Worm (Caenorhabditis elegans) whole organism, L4 larva: ENCODE measurements around the gene mlc-7.
A peak's percentile ranks its signal among the peaks of the same experiment; 100 is the strongest.

Source experiments
- F10B5.3 ChIP-seq: sonication (generic microtip); optimal IDR thresholded peaks from 2 replicates; lab custom pipeline; 2016; ENCODE audit warnings: mild to moderate bottlenecking, missing genetic modification characterization, missing compliant biosample characterization
- F26F4.8 ChIP-seq: fragments of 200-800 bp; sonication (Bioruptor generic); conservative IDR thresholded peaks from 2 replicates; pipeline ENCODE4 v1.3.6; 2022; ENCODE audit warnings: missing genetic modification characterization, missing compliant biosample characterization
- F37D6.2 ChIP-seq: sonication (generic microtip); optimal IDR thresholded peaks from 2 replicates; lab custom pipeline; 2016; ENCODE audit warnings: mild to moderate bottlenecking, missing genetic modification characterization, missing compliant biosample characterization
- F49E8.2 ChIP-seq: sonication (generic microtip); optimal IDR thresholded peaks from 2 replicates; lab custom pipeline; 2016; ENCODE audit warnings: missing compliant biosample characterization, mild to moderate bottlenecking, missing genetic modification characterization, borderline replicate concordance
- T26A8.4 ChIP-seq: fragments of 200-800 bp; sonication (Bioruptor generic); IDR thresholded peaks from 2 replicates; pipeline ENCODE4 v1.3.6; 2022; ENCODE audit warnings: missing genetic modification characterization, missing compliant biosample characterization
- Y48G9A.11 ChIP-seq: fragments of 200-800 bp; sonication (Bioruptor generic); IDR thresholded peaks from 2 replicates; pipeline ENCODE4 v1.3.6; 2022; ENCODE audit warnings: missing genetic modification reagents, missing genetic modification characterization, missing compliant biosample characterization
- Y5F2A.4 ChIP-seq: fragments of 200-800 bp; sonication (Bioruptor generic); optimal IDR thresholded peaks from 2 replicates; lab custom pipeline; 2018; ENCODE audit warnings: mild to moderate bottlenecking, missing genetic modification characterization, missing compliant biosample characterization
- aly-2 ChIP-seq: sonication (generic microtip); optimal IDR thresholded peaks from 2 replicates; lab custom pipeline; 2018; ENCODE audit warnings: missing biosample characterization, missing genetic modification characterization
- attf-4 ChIP-seq: sonication (generic microtip); optimal IDR thresholded peaks from 3 replicates; lab custom pipeline; 2017; ENCODE audit warnings: missing biosample characterization, missing genetic modification characterization
- ceh-20 ChIP-seq: fragments of 200-800 bp; sonication (Bioruptor generic); IDR thresholded peaks from 2 replicates; pipeline ENCODE4 v1.3.6; 2022; ENCODE audit warnings: missing genetic modification reagents, missing genetic modification characterization, missing compliant biosample characterization
- ceh-28 ChIP-seq: fragments of 150-350 bp; optimal IDR thresholded peaks from 2 replicates; lab custom pipeline; 2014; ENCODE audit warnings: missing biosample characterization, missing genetic modification reagents, missing genetic modification characterization
- ceh-32 ChIP-seq: sonication (generic microtip); optimal IDR thresholded peaks from 2 replicates; lab custom pipeline; 2016; ENCODE audit warnings: mild to moderate bottlenecking, missing genetic modification characterization, missing compliant biosample characterization; ENCODE audit not compliant: poor library complexity
- ceh-62 ChIP-seq: sonication (generic microtip); optimal IDR thresholded peaks from 2 replicates; lab custom pipeline; 2017; ENCODE audit warnings: missing biosample characterization, missing genetic modification characterization
- ceh-82 ChIP-seq: sonication (generic microtip); optimal IDR thresholded peaks from 2 replicates; lab custom pipeline; 2017; ENCODE audit warnings: missing biosample characterization, missing genetic modification characterization
- ctbp-1 ChIP-seq: fragments of 200-800 bp; sonication (Bioruptor generic); IDR thresholded peaks from 2 replicates; pipeline ENCODE4 v1.3.6; 2022; ENCODE audit warnings: missing genetic modification reagents, missing genetic modification characterization, missing compliant biosample characterization
- daf-19 ChIP-seq: fragments of 200-800 bp; sonication (Bioruptor generic); conservative IDR thresholded peaks from 2 replicates; pipeline ENCODE4 v1.3.6; 2022; ENCODE audit warnings: missing genetic modification characterization, missing compliant biosample characterization
- dmd-6 ChIP-seq: fragments of 200-800 bp; sonication (Bioruptor generic); IDR thresholded peaks from 2 replicates; pipeline ENCODE4 v1.3.6; 2022; ENCODE audit warnings: missing genetic modification reagents, missing genetic modification characterization, missing compliant biosample characterization
- dpl-1 ChIP-seq: fragments of 150-350 bp; optimal IDR thresholded peaks from 2 replicates; lab custom pipeline; 2014; ENCODE audit warnings: missing biosample characterization, missing genetic modification reagents, missing genetic modification characterization
- duxl-1 ChIP-seq: sonication (generic microtip); optimal IDR thresholded peaks from 2 replicates; lab custom pipeline; 2016; ENCODE audit warnings: mild to moderate bottlenecking, missing genetic modification characterization, moderate library complexity, missing compliant biosample characterization; ENCODE audit not compliant: poor library complexity
- dve-1 ChIP-seq: sonication (generic microtip); optimal IDR thresholded peaks from 2 replicates; lab custom pipeline; 2017; ENCODE audit warnings: antibody characterized with exemption, mild to moderate bottlenecking, missing genetic modification characterization, missing compliant biosample characterization; ENCODE audit not compliant: insufficient read depth
- egl-43 ChIP-seq: fragments of 200-800 bp; sonication (Bioruptor generic); IDR thresholded peaks from 2 replicates; pipeline ENCODE4 v1.3.6; 2022; ENCODE audit warnings: missing genetic modification reagents, missing genetic modification characterization, missing compliant biosample characterization
- fkh-10 ChIP-seq: fragments of 150-350 bp; optimal IDR thresholded peaks from 2 replicates; lab custom pipeline; 2014; ENCODE audit warnings: missing biosample characterization, missing genetic modification reagents, missing genetic modification characterization
- gei-8 ChIP-seq: fragments of 200-800 bp; sonication (Bioruptor generic); optimal IDR thresholded peaks from 2 replicates; lab custom pipeline; 2018; ENCODE audit warnings: mild to moderate bottlenecking, missing genetic modification characterization, missing compliant biosample characterization
- hif-1 ChIP-seq, 2 experiments: sonication (generic microtip); optimal IDR thresholded peaks; 2 replicates each; lab custom pipeline; 2016 to 2017; ENCODE audit warnings: missing compliant biosample characterization in 2 of 2, missing genetic modification characterization in 2 of 2, missing genetic modification reagents in 2 of 2, missing genotype in 2 of 2, mild to moderate bottlenecking in 1 of 2
- hlh-30 ChIP-seq: sonication (generic microtip); optimal IDR thresholded peaks from 2 replicates; lab custom pipeline; 2017; ENCODE audit warnings: antibody characterized with exemption, mild to moderate bottlenecking, missing genetic modification characterization, missing compliant biosample characterization; ENCODE audit not compliant: insufficient read depth
- lin-1 ChIP-seq: fragments of 200-800 bp; sonication (Bioruptor generic); IDR thresholded peaks from 2 replicates; pipeline ENCODE4 v1.3.6; 2022; ENCODE audit warnings: missing genetic modification reagents, missing genetic modification characterization, missing compliant biosample characterization
- lin-38 ChIP-seq: fragments of 200-800 bp; sonication (Bioruptor generic); IDR thresholded peaks from 2 replicates; pipeline ENCODE4 v1.3.6; 2022; ENCODE audit warnings: missing genetic modification reagents, missing genetic modification characterization, missing compliant biosample characterization
- lsy-2 ChIP-seq, 2 experiments: fragments of 150-350 bp in 1 of 2; sonication (generic microtip) in 1 of 2; optimal IDR thresholded peaks; 2 replicates each; lab custom pipeline; 2014 to 2017; ENCODE audit warnings: missing biosample characterization in 2 of 2, missing genetic modification characterization in 2 of 2
- madf-5 ChIP-seq, 2 experiments: fragments of 200-800 bp; sonication (Bioruptor generic); IDR thresholded peaks; 2 replicates each; pipeline ENCODE4 v1.3.6; 2022; ENCODE audit warnings: missing compliant biosample characterization in 2 of 2, missing genetic modification characterization in 2 of 2
- mdl-1 ChIP-seq, 2 experiments: fragments of 150-350 bp in 1 of 2; sonication (generic microtip) in 1 of 2; optimal IDR thresholded peaks; 2 replicates each; lab custom pipeline; 2014 to 2017; ENCODE audit warnings: missing biosample characterization in 2 of 2, missing genetic modification characterization in 2 of 2
- mdt-29 ChIP-seq: fragments of 200-800 bp; sonication (Bioruptor generic); IDR thresholded peaks from 2 replicates; pipeline ENCODE4 v1.3.6; 2022; ENCODE audit warnings: missing genetic modification reagents, missing genetic modification characterization, missing compliant biosample characterization
- mep-1 ChIP-seq: fragments of 150-350 bp; sonication (generic microtip); optimal IDR thresholded peaks from 3 replicates; lab custom pipeline; 2014; ENCODE audit warnings: missing biosample characterization, missing genetic modification characterization
- mxl-3 ChIP-seq: fragments of 200-800 bp; sonication (Bioruptor generic); optimal IDR thresholded peaks from 2 replicates; lab custom pipeline; 2018; ENCODE audit warnings: mild to moderate bottlenecking, missing genetic modification characterization, missing compliant biosample characterization
- nhr-10 ChIP-seq: fragments of 150-350 bp; optimal IDR thresholded peaks from 2 replicates; lab custom pipeline; 2014; ENCODE audit warnings: missing biosample characterization, missing genetic modification characterization
- nhr-237 ChIP-seq: sonication (generic microtip); optimal IDR thresholded peaks from 2 replicates; lab custom pipeline; 2017; ENCODE audit warnings: missing biosample characterization, missing genetic modification characterization
- nhr-28 ChIP-seq: fragments of 150-350 bp; optimal IDR thresholded peaks from 2 replicates; lab custom pipeline; 2014; ENCODE audit warnings: missing biosample characterization, missing genetic modification characterization
- nhr-42 ChIP-seq: fragments of 200-800 bp; sonication (Bioruptor generic); IDR thresholded peaks from 2 replicates; pipeline ENCODE4 v1.3.6; 2022; ENCODE audit warnings: missing genetic modification characterization, missing compliant biosample characterization
- nhr-48 ChIP-seq: sonication (generic microtip); optimal IDR thresholded peaks from 2 replicates; lab custom pipeline; 2016; ENCODE audit warnings: mild to moderate bottlenecking, missing genetic modification characterization, missing compliant biosample characterization
- nhr-6 ChIP-seq: fragments of 150-350 bp; optimal IDR thresholded peaks from 2 replicates; lab custom pipeline; 2014; ENCODE audit warnings: missing biosample characterization, missing genetic modification characterization
- nhr-76 ChIP-seq: fragments of 150-350 bp; optimal IDR thresholded peaks from 2 replicates; lab custom pipeline; 2014; ENCODE audit warnings: missing biosample characterization, missing genetic modification characterization
- pha-4 ChIP-seq, 2 experiments: fragments of 150-350 bp in 1 of 2; fragments of 200-800 bp in 1 of 2; sonication (Bioruptor generic) in 1 of 2; IDR thresholded peaks in 1 of 2; optimal IDR thresholded peaks in 1 of 2; 2 replicates each; pipeline versions ENCODE4 v1.3.6 to Lab custom; 2014 to 2022; ENCODE audit warnings: missing genetic modification characterization in 2 of 2, missing genetic modification reagents in 2 of 2, missing biosample characterization in 1 of 2, missing compliant biosample characterization in 1 of 2
- php-3 ChIP-seq: fragments of 200-800 bp; sonication (Bioruptor generic); IDR thresholded peaks from 2 replicates; pipeline ENCODE4 v1.3.6; 2022; ENCODE audit warnings: missing genetic modification reagents, missing genetic modification characterization, missing compliant biosample characterization
- saeg-2 ChIP-seq: fragments of 200-800 bp; sonication (Bioruptor generic); IDR thresholded peaks from 2 replicates; pipeline ENCODE4 v1.3.6; 2022; ENCODE audit warnings: missing genetic modification reagents, missing genetic modification characterization, missing compliant biosample characterization
- sdz-12 ChIP-seq: fragments of 200-800 bp; sonication (Bioruptor generic); optimal IDR thresholded peaks from 2 replicates; lab custom pipeline; 2018; ENCODE audit warnings: mild to moderate bottlenecking, missing genetic modification characterization, missing compliant biosample characterization
- set-16 ChIP-seq: fragments of 200-800 bp; sonication (Bioruptor generic); IDR thresholded peaks from 2 replicates; pipeline ENCODE4 v1.3.6; 2022; ENCODE audit warnings: missing genetic modification reagents, missing genetic modification characterization, missing compliant biosample characterization
- tag-97 ChIP-seq: fragments of 200-800 bp; sonication (Bioruptor generic); IDR thresholded peaks from 2 replicates; pipeline ENCODE4 v1.3.6; 2022; ENCODE audit warnings: missing genetic modification characterization, missing compliant biosample characterization
- unc-39 ChIP-seq: sonication (generic microtip); optimal IDR thresholded peaks from 2 replicates; lab custom pipeline; 2017; ENCODE audit warnings: missing biosample characterization, missing genetic modification characterization
- unc-62 ChIP-seq, 3 experiments: fragments of 150-350 bp in 1 of 3; sonication (generic microtip); optimal IDR thresholded peaks in 2 of 3; peaks in 1 of 3; 1 replicate in 1 of 3; 2 replicates in 2 of 3; lab custom pipeline; 2014 to 2017; ENCODE audit warnings: missing biosample characterization in 3 of 3, missing genetic modification characterization in 3 of 3, missing genetic modification reagents in 3 of 3, missing genotype in 1 of 3
- vab-7 ChIP-seq: fragments of 200-800 bp; sonication (Bioruptor generic); IDR thresholded peaks from 2 replicates; pipeline ENCODE4 v1.3.6; 2022; ENCODE audit warnings: missing genetic modification reagents, missing genetic modification characterization, missing compliant biosample characterization
- zip-2 ChIP-seq: fragments of 150-350 bp; optimal IDR thresholded peaks from 2 replicates; lab custom pipeline; 2014; ENCODE audit warnings: missing biosample characterization, missing genetic modification characterization
- ztf-11 ChIP-seq: fragments of 150-350 bp; optimal IDR thresholded peaks from 2 replicates; lab custom pipeline; 2014; ENCODE audit warnings: missing biosample characterization, missing genetic modification characterization

mlc-7 gene

ce11 chrIII:13716266-13716665 lies 35.0 kb upstream of the mlc-7 start:
- TF ChIP-seq gei-8, result no peak
- TF ChIP-seq lin-38 (GFP tag; lab: Robert Waterston, UW), result 0 out of 2 replicates have a peak, but pooled peaks have one; percentile 9
- TF ChIP-seq mep-1 (tag; lab: Kevin White, UChicago), result no peak
- no peak for TF ChIP-seq mxl-3 (GFP tag; lab: Kevin White, UChicago)
- no peak for TF ChIP-seq F10B5.3 (tag; lab: Kevin White, UChicago)
- no peak for TF ChIP-seq attf-4 (tag; lab: Kevin White, UChicago)
- TF ChIP-seq F49E8.2 (tag; lab: Kevin White, UChicago), result no peak
- TF ChIP-seq nhr-237 (tag; lab: Kevin White, UChicago), result no peak
- TF ChIP-seq F37D6.2 (tag; lab: Kevin White, UChicago), result peak; percentile 29
- no peak for TF ChIP-seq saeg-2
- no peak for TF ChIP-seq daf-19
- TF ChIP-seq T26A8.4 (GFP tag; lab: Robert Waterston, UW), result peak; percentile 21; the same call in 1 of the 2 replicates
- TF ChIP-seq zip-2, result no peak
- TF ChIP-seq nhr-28 (tag; lab: Kevin White, UChicago), result no peak
- TF ChIP-seq lin-1, result no peak
- TF ChIP-seq ctbp-1 (GFP tag; lab: Robert Waterston, UW), result no peak
- no peak for TF ChIP-seq fkh-10
- no peak for TF ChIP-seq egl-43
- TF ChIP-seq F26F4.8 (GFP tag; lab: Robert Waterston, UW), result no peak
- TF ChIP-seq lsy-2 (tag; optimal IDR thresholded peaks at IDR 0.05; lab: Kevin White, UChicago), result peak in 1 of 2 experiments; percentile 43
- TF ChIP-seq vab-7 (GFP tag; lab: Robert Waterston, UW), result no peak
- TF ChIP-seq hif-1 (tag; optimal IDR thresholded peaks at IDR 0.05; lab: Kevin White, UChicago), result no peak
- TF ChIP-seq hlh-30 (tag; lab: Kevin White, UChicago), result peak; percentile 21
- no peak for TF ChIP-seq ceh-82 (tag; lab: Kevin White, UChicago)
- TF ChIP-seq ceh-20 (GFP tag; lab: Robert Waterston, UW), result no peak
- no peak for TF ChIP-seq madf-5 (GFP tag; IDR thresholded peaks at IDR 0.05; lab: Robert Waterston, UW)
- no peak for TF ChIP-seq Y5F2A.4 (GFP tag; lab: Kevin White, UChicago)
- TF ChIP-seq duxl-1 (tag; lab: Kevin White, UChicago), result no peak
- TF ChIP-seq mdl-1 (tag; optimal IDR thresholded peaks at IDR 0.05; lab: Kevin White, UChicago), result peak in 1 of 2 experiments; percentile 12
- TF ChIP-seq ceh-62 (tag; lab: Kevin White, UChicago), result no peak
- TF ChIP-seq unc-62 (GFP tag; optimal IDR thresholded peaks at IDR 0.05 in 1 of 2; lab: Kevin White, UChicago), result peak in 1 of 2 experiments; percentile 2
- no peak for TF ChIP-seq unc-62 (tag; optimal IDR thresholded peaks at IDR 0.05; lab: Kevin White, UChicago)
- peak; percentile 34 for TF ChIP-seq nhr-48 (tag; lab: Kevin White, UChicago)
- no peak for TF ChIP-seq dve-1 (tag; lab: Kevin White, UChicago)
- no peak for TF ChIP-seq pha-4 (GFP tag; IDR thresholded peaks at IDR 0.05; lab: Robert Waterston, UW)
- TF ChIP-seq pha-4 (tag; optimal IDR thresholded peaks at IDR 0.05; lab: Kevin White, UChicago), result no peak
- TF ChIP-seq tag-97 (GFP tag; lab: Robert Waterston, UW), result no peak
- TF ChIP-seq php-3, result no peak
- TF ChIP-seq mdt-29 (GFP tag; lab: Robert Waterston, UW), result no peak
- no peak for TF ChIP-seq ztf-11 (tag; lab: Kevin White, UChicago)
- TF ChIP-seq nhr-76 (tag; lab: Kevin White, UChicago), result no peak
- no peak for TF ChIP-seq Y48G9A.11 (GFP tag; lab: Robert Waterston, UW)
- TF ChIP-seq set-16, result no peak
- TF ChIP-seq dpl-1, result no peak
- TF ChIP-seq nhr-10 (tag; lab: Kevin White, UChicago), result no peak
- TF ChIP-seq ceh-32, result no peak
- no peak for TF ChIP-seq ceh-28 (tag; lab: Kevin White, UChicago)
- no peak for TF ChIP-seq unc-39
- TF ChIP-seq dmd-6 (GFP tag; lab: Robert Waterston, UW), result no peak
- TF ChIP-seq aly-2, result no peak
- TF ChIP-seq nhr-6 (tag; lab: Kevin White, UChicago), result no peak
- no peak for TF ChIP-seq nhr-42
- no peak for TF ChIP-seq sdz-12 (GFP tag; lab: Kevin White, UChicago)
